Fruit fly (Drosophila melanogaster) whole organism, wandering third instar larva: ENCODE measurements around the gene bon.

Experiments
- CG32264 ChIP-seq: fragments of 200-800 bp; sonication (Bioruptor generic); optimal IDR thresholded peaks from 2 replicates; lab custom pipeline; 2016; ENCODE audit warnings: missing biosample characterization, missing genetic modification characterization
- CG9705 ChIP-seq: fragments of 200-800 bp; sonication (Bioruptor generic); optimal IDR thresholded peaks from 2 replicates; lab custom pipeline; 2018; ENCODE audit warnings: missing biosample characterization, mild to moderate bottlenecking, missing genetic modification characterization
- CrebA ChIP-seq: fragments of 200-800 bp; sonication (Bioruptor generic); optimal IDR thresholded peaks from 2 replicates; lab custom pipeline; 2016; ENCODE audit warnings: missing biosample characterization, mild to moderate bottlenecking, missing genetic modification characterization, borderline replicate concordance
- Dfd ChIP-seq: fragments of >200 bp; optimal IDR thresholded peaks from 2 replicates; lab custom pipeline; 2017; ENCODE audit warnings: missing biosample characterization, missing genetic modification characterization
- Dif ChIP-seq: fragments of 200-275, 200-300 bp; sonication (Bioruptor generic); optimal IDR thresholded peaks from 2 replicates; lab custom pipeline; 2018; ENCODE audit warnings: missing biosample characterization, missing genetic modification characterization; ENCODE audit not compliant: partially characterized antibody
- HLH106 ChIP-seq: fragments of 200-800 bp; optimal IDR thresholded peaks from 3 replicates; lab custom pipeline; 2019; ENCODE audit warnings: missing biosample characterization, mild to moderate bottlenecking, missing genetic modification characterization, moderate library complexity
- Hnf4 ChIP-seq: fragments of 200-800 bp; sonication (Bioruptor generic); optimal IDR thresholded peaks from 2 replicates; lab custom pipeline; 2016; ENCODE audit warnings: missing biosample characterization, mild to moderate bottlenecking, missing genetic modification characterization
- Hr83 ChIP-seq: fragments of 200-300 bp; sonication (Bioruptor generic); optimal IDR thresholded peaks from 2 replicates; lab custom pipeline; 2016; ENCODE audit warnings: missing biosample characterization, mild to moderate bottlenecking, missing genetic modification characterization, moderate library complexity; ENCODE audit not compliant: poor library complexity, severe bottlenecking
- Jra ChIP-seq: sonication (Bioruptor generic); optimal IDR thresholded peaks from 2 replicates; lab custom pipeline; 2016; ENCODE audit warnings: missing biosample characterization, missing genetic modification characterization
- Mio ChIP-seq: sonication (Bioruptor generic); optimal IDR thresholded peaks from 2 replicates; lab custom pipeline; 2016; ENCODE audit warnings: missing biosample characterization, missing genetic modification characterization
- Myc ChIP-seq: fragments of >200 bp; optimal IDR thresholded peaks from 2 replicates; lab custom pipeline; 2017
- N ChIP-seq: fragments of >200 bp; optimal IDR thresholded peaks from 2 replicates; lab custom pipeline; 2018; ENCODE audit warnings: missing biosample characterization, missing external identifiers, missing genetic modification characterization
- OdsH ChIP-seq: fragments of 200-800 bp; sonication (Bioruptor generic); optimal IDR thresholded peaks from 2 replicates; lab custom pipeline; 2016; ENCODE audit warnings: missing biosample characterization, mild to moderate bottlenecking, missing genetic modification characterization
- Rel ChIP-seq, 2 experiments: fragments of 200-800 bp; sonication (Bioruptor generic) in 1 of 2; optimal IDR thresholded peaks; 2 replicates in 1 of 2; 3 replicates in 1 of 2; lab custom pipeline; 2016 to 2019; ENCODE audit warnings: mild to moderate bottlenecking in 2 of 2, missing biosample characterization in 2 of 2, missing genetic modification characterization in 2 of 2, moderate library complexity in 1 of 2
- Sp1 ChIP-seq: fragments of 200-800 bp; sonication (Bioruptor generic); optimal IDR thresholded peaks from 3 replicates; lab custom pipeline; 2019; ENCODE audit warnings: missing biosample characterization, mild to moderate bottlenecking, missing genetic modification characterization, moderate library complexity
- Vsx2 ChIP-seq: fragments of 200-300, 225-300 bp; sonication (Bioruptor generic); optimal IDR thresholded peaks from 2 replicates; lab custom pipeline; 2018; ENCODE audit warnings: missing biosample characterization, missing genetic modification characterization; ENCODE audit not compliant: partially characterized antibody
- br ChIP-seq: fragments of 200-800 bp; sonication (Bioruptor generic); optimal IDR thresholded peaks from 2 replicates; lab custom pipeline; 2016; ENCODE audit warnings: missing biosample characterization, missing genetic modification characterization
- brk ChIP-seq: fragments of 200-800 bp; sonication (Bioruptor generic); optimal IDR thresholded peaks from 2 replicates; lab custom pipeline; 2016; ENCODE audit warnings: missing biosample characterization, mild to moderate bottlenecking, missing genetic modification characterization
- dl ChIP-seq, 2 experiments: fragments of 175-275, 200-275 bp in 1 of 2; fragments of 200-275 bp in 1 of 2; sonication (Bioruptor generic); optimal IDR thresholded peaks; lab custom pipeline; 2018; ENCODE audit warnings: mild to moderate bottlenecking in 2 of 2, missing biosample characterization in 2 of 2, missing genetic modification characterization in 2 of 2, moderate library complexity in 2 of 2; ENCODE audit not compliant: partially characterized antibody in 2 of 2, insufficient read depth in 1 of 2
- dmrt93B ChIP-seq: fragments of 200-800 bp; sonication (Bioruptor generic); optimal IDR thresholded peaks from 2 replicates; lab custom pipeline; 2018; ENCODE audit warnings: missing biosample characterization, mild to moderate bottlenecking, missing genetic modification characterization
- dsf ChIP-seq: sonication (Bioruptor generic); optimal IDR thresholded peaks from 2 replicates; lab custom pipeline; 2016; ENCODE audit warnings: missing biosample characterization, missing genetic modification characterization, borderline replicate concordance
- ey ChIP-seq: fragments of 200-800 bp; sonication (Bioruptor generic); optimal IDR thresholded peaks from 2 replicates; lab custom pipeline; 2016; ENCODE audit warnings: missing biosample characterization, missing genetic modification characterization
- foxo ChIP-seq, 2 experiments: fragments of 200-800 bp; sonication (Bioruptor generic); optimal IDR thresholded peaks; 2 replicates in 1 of 2; 3 replicates in 1 of 2; lab custom pipeline; 2016 to 2017; ENCODE audit warnings: missing biosample characterization in 2 of 2, missing genetic modification characterization in 2 of 2
- fru ChIP-seq: fragments of 200-800 bp; sonication (Bioruptor generic); optimal IDR thresholded peaks from 3 replicates; lab custom pipeline; 2016; ENCODE audit warnings: missing biosample characterization, mild to moderate bottlenecking, missing genetic modification characterization
- h ChIP-seq: fragments of 200-800 bp; sonication (Bioruptor generic); optimal IDR thresholded peaks from 3 replicates; lab custom pipeline; 2016; ENCODE audit warnings: missing biosample characterization, mild to moderate bottlenecking, missing genetic modification characterization
- lola ChIP-seq: fragments of >200 bp; optimal IDR thresholded peaks from 2 replicates; lab custom pipeline; 2017; ENCODE audit warnings: missing biosample characterization, missing genetic modification characterization
- psq ChIP-seq: fragments of 200-800 bp; sonication (Bioruptor generic); optimal IDR thresholded peaks from 3 replicates; lab custom pipeline; 2017; ENCODE audit warnings: missing biosample characterization, mild to moderate bottlenecking, missing genetic modification characterization, moderate library complexity
- rgr ChIP-seq: fragments of 200-800 bp; sonication (Bioruptor generic); optimal IDR thresholded peaks from 3 replicates; lab custom pipeline; 2016; ENCODE audit warnings: missing biosample characterization, mild to moderate bottlenecking, missing genetic modification characterization
- sage ChIP-seq: fragments of 200-800 bp; sonication (Bioruptor generic); optimal IDR thresholded peaks from 2 replicates; lab custom pipeline; 2016; ENCODE audit warnings: missing biosample characterization, mild to moderate bottlenecking, missing genetic modification characterization
- sv ChIP-seq: fragments of 200-800 bp; sonication (Bioruptor generic); optimal IDR thresholded peaks from 3 replicates; lab custom pipeline; 2016; ENCODE audit warnings: missing biosample characterization, missing genetic modification characterization
- usp ChIP-seq: fragments of >200 bp; optimal IDR thresholded peaks from 2 replicates; lab custom pipeline; 2017; ENCODE audit warnings: missing biosample characterization, missing genetic modification characterization
- woc ChIP-seq: sonication (Bioruptor generic); optimal IDR thresholded peaks from 2 replicates; lab custom pipeline; 2016; ENCODE audit warnings: missing biosample characterization, mild to moderate bottlenecking, missing genetic modification characterization

bon gene

dm6 chr3R:20588480-20588785 lies 4.5 kb upstream of the bon start, which contains the start of gene Srp72 (continued):
- TF ChIP-seq Vsx2 (GFP tag; lab: Kevin White, UChicago): no peak
- TF ChIP-seq, all 38 proteins: peak for 17

dm6 chr3R:20593463-20593838 lies 512 bp downstream of the bon start:
- no peak for TF ChIP-seq Dif
- no peak for TF ChIP-seq usp (GFP tag; lab: Kevin White, UChicago)
- TF ChIP-seq Hnf4: no peak
- no peak for TF ChIP-seq N (GFP tag; lab: Kevin White, UChicago)
- no peak for TF ChIP-seq Hr83 (GFP tag; lab: Kevin White, UChicago)
- no peak for TF ChIP-seq psq (GFP tag; lab: Kevin White, UChicago)
- no peak for TF ChIP-seq CG32264
- no peak for TF ChIP-seq sv (GFP tag; lab: Kevin White, UChicago)
- TF ChIP-seq dsf (GFP tag; lab: Kevin White, UChicago): no peak
- no peak for TF ChIP-seq br (GFP tag; lab: Kevin White, UChicago)
- no peak for TF ChIP-seq Myc (lab: Kevin White, UChicago)
- TF ChIP-seq Jra (GFP tag; lab: Kevin White, UChicago): no peak
- no peak for TF ChIP-seq lola (GFP tag; lab: Kevin White, UChicago)

- TF ChIP-seq br (GFP tag; lab: Kevin White, UChicago) (peak; percentile 9), h (GFP tag; lab: Kevin White, UChicago) (peak; percentile 68), dmrt93B (GFP tag; lab: Kevin White, UChicago) (peak; percentile 69), sv (GFP tag; lab: Kevin White, UChicago) (peak; percentile 53), dsf (GFP tag; lab: Kevin White, UChicago) (peak; percentile 1), Mio (GFP tag; lab: Kevin White, UChicago) (no peak), Hr83 (GFP tag; lab: Kevin White, UChicago) (peak; percentile 8), N (GFP tag; lab: Kevin White, UChicago) (no peak), sage (GFP tag; lab: Kevin White, UChicago) (peak; percentile 16), lola (GFP tag; lab: Kevin White, UChicago) (no peak), CG32264 (no peak), CrebA (GFP tag; lab: Kevin White, UChicago) (no peak), brk (GFP tag; lab: Kevin White, UChicago) (peak; percentile 64), rgr (GFP tag; lab: Kevin White, UChicago) (peak; percentile 89), CG9705 (GFP tag; lab: Kevin White, UChicago) (peak; percentile 56), Dfd (no peak), Sp1 (GFP tag; lab: Kevin White, UChicago) (peak; percentile 90), ey (GFP tag; lab: Kevin White, UChicago) (peak; percentile 44), fru (GFP tag; lab: Kevin White, UChicago) (peak; percentile 64), HLH106 (peak; percentile 83), foxo (GFP tag; optimal IDR thresholded peaks at IDR 0.05; lab: Kevin White, UChicago) (peak in 1 of 2 experiments; percentile 86), psq (GFP tag; lab: Kevin White, UChicago) (peak; percentile 82), Hnf4 (peak; percentile 54), Rel (GFP tag; optimal IDR thresholded peaks at IDR 0.05; lab: Kevin White, UChicago) (no peak), Rel (tag; optimal IDR thresholded peaks at IDR 0.05; lab: Kevin White, UChicago) (peak; percentile 19), Dif (peak; percentile 49), dl (GFP tag; optimal IDR thresholded peaks at IDR 0.05; lab: Kevin White, UChicago; ENCODE audit: insufficient read depth in 1 of 2, partially characterized antibody in 2 of 2) (peak; percentile 51 to 74), woc (GFP tag; lab: Kevin White, UChicago) (peak; percentile 44), OdsH (GFP tag; lab: Kevin White, UChicago) (peak; percentile 91)
Observed at dm6 chr3R:20594194-20595144, 1.5 kb downstream of the bon start.
